Fruit fly (Drosophila melanogaster) whole organism, embryonic: ENCODE measurements around the gene CG7342.
A peak's percentile ranks its signal among the peaks of the same experiment; 100 is the strongest.

Source experiments
- Aef1 ChIP-seq: fragments of 200-800 bp; sonication (Bioruptor generic); IDR thresholded peaks from 3 replicates; pipeline ENCODE4 v1.3.6; 2022; ENCODE audit warnings: missing biosample characterization, missing genetic modification characterization
- Asciz ChIP-seq: fragments of 200-800 bp; sonication (Bioruptor generic); optimal IDR thresholded peaks from 2 replicates; lab custom pipeline; 2017; ENCODE audit warnings: missing biosample characterization, mild to moderate bottlenecking, missing genetic modification characterization, missing genetic modification reagents
- CG10565 ChIP-seq: fragments of 200-800 bp; sonication (Bioruptor generic); optimal IDR thresholded peaks from 3 replicates; lab custom pipeline; 2016; ENCODE audit warnings: missing biosample characterization, mild to moderate bottlenecking, missing genetic modification characterization
- CG11398 ChIP-seq: fragments of 200-800 bp; sonication (Bioruptor generic); optimal IDR thresholded peaks from 2 replicates; lab custom pipeline; 2016; ENCODE audit warnings: missing biosample characterization, missing genetic modification characterization
- CG11695 ChIP-seq: fragments of 200-800 bp; sonication (Bioruptor generic); IDR thresholded peaks from 3 replicates; pipeline ENCODE4 v1.3.6; 2022; ENCODE audit warnings: missing biosample characterization, missing genetic modification characterization
- CG13123 ChIP-seq: fragments of 200-800 bp; sonication (Bioruptor generic); optimal IDR thresholded peaks from 2 replicates; lab custom pipeline; 2016; ENCODE audit warnings: missing biosample characterization, missing genetic modification characterization
- CG14014 ChIP-seq: fragments of 200-800 bp; sonication (Bioruptor generic); IDR thresholded peaks from 2 replicates; pipeline ENCODE4 v1.3.6; 2022; ENCODE audit warnings: missing biosample characterization, missing genetic modification characterization
- CG14050 ChIP-seq: fragments of 200-800 bp; sonication (Bioruptor generic); IDR thresholded peaks from 3 replicates; pipeline ENCODE4 v1.3.6; 2022; ENCODE audit warnings: missing biosample characterization, missing genetic modification characterization
- CG16815 ChIP-seq: fragments of 200-800 bp; sonication (Bioruptor generic); optimal IDR thresholded peaks from 3 replicates; lab custom pipeline; 2017; ENCODE audit warnings: missing biosample characterization, mild to moderate bottlenecking, missing genetic modification characterization
- CG1832 ChIP-seq: fragments of 200-800 bp; sonication (Bioruptor generic); optimal IDR thresholded peaks from 2 replicates; lab custom pipeline; 2017; ENCODE audit warnings: missing biosample characterization, mild to moderate bottlenecking, missing genetic modification characterization, inconsistent platforms
- CG2120 ChIP-seq: fragments of 200-800 bp; sonication (Bioruptor generic); optimal IDR thresholded peaks from 3 replicates; lab custom pipeline; 2016; ENCODE audit warnings: missing biosample characterization, missing genetic modification characterization
- CG2202 ChIP-seq: fragments of 200-800 bp; sonication (Bioruptor generic); optimal IDR thresholded peaks from 2 replicates; lab custom pipeline; 2018; ENCODE audit warnings: missing biosample characterization, mild to moderate bottlenecking, missing genetic modification characterization
- CG2678 ChIP-seq: fragments of 200-800 bp; sonication (Bioruptor generic); optimal IDR thresholded peaks from 3 replicates; lab custom pipeline; 2019; ENCODE audit warnings: missing biosample characterization, mild to moderate bottlenecking, missing genetic modification characterization, moderate library complexity
- CG2875 ChIP-seq: fragments of 200-800 bp; sonication (Bioruptor generic); optimal IDR thresholded peaks from 2 replicates; lab custom pipeline; 2017; ENCODE audit warnings: missing biosample characterization, mild to moderate bottlenecking, missing genetic modification characterization, missing genetic modification reagents
- CG3163 ChIP-seq: fragments of 200-800 bp; sonication (Bioruptor generic); optimal IDR thresholded peaks from 3 replicates; lab custom pipeline; 2016; ENCODE audit warnings: missing biosample characterization, missing genetic modification characterization
- CG33213 ChIP-seq: fragments of 200-800 bp; sonication (Bioruptor generic); optimal IDR thresholded peaks from 3 replicates; lab custom pipeline; 2016; ENCODE audit warnings: missing biosample characterization, missing genetic modification characterization
- CG42726 ChIP-seq: fragments of 200-800 bp; sonication (Bioruptor generic); IDR thresholded peaks from 2 replicates; pipeline ENCODE4 v1.3.6; 2022; ENCODE audit warnings: missing biosample characterization, missing genetic modification characterization; ENCODE audit not compliant: partially characterized antibody
- CG4424 ChIP-seq: fragments of 200-800 bp; sonication (Bioruptor generic); optimal IDR thresholded peaks from 3 replicates; lab custom pipeline; 2016; ENCODE audit warnings: missing biosample characterization, missing genetic modification characterization
- CG6272 ChIP-seq: fragments of 200-800 bp; sonication (Bioruptor generic); IDR thresholded peaks from 2 replicates; pipeline ENCODE4 v1.3.6; 2022; ENCODE audit warnings: missing biosample characterization, missing genetic modification characterization
- CG8089 ChIP-seq: fragments of 200-800 bp; sonication (Bioruptor generic); optimal IDR thresholded peaks from 3 replicates; lab custom pipeline; 2016; ENCODE audit warnings: missing biosample characterization, missing genetic modification characterization
- CG8290 ChIP-seq, 3 experiments: fragments of 200-800 bp; sonication (Bioruptor generic); optimal IDR thresholded peaks; 2 replicates each; lab custom pipeline; 2016 to 2019; ENCODE audit warnings: missing biosample characterization in 3 of 3, missing genetic modification characterization in 3 of 3, mild to moderate bottlenecking in 2 of 3, moderate library complexity in 1 of 3
- CG8924 ChIP-seq: fragments of 200-800 bp; optimal IDR thresholded peaks from 3 replicates; lab custom pipeline; 2019; ENCODE audit warnings: missing biosample characterization, mild to moderate bottlenecking, missing genetic modification characterization, moderate library complexity
- CkIIα-i1 ChIP-seq: fragments of 200-800 bp; sonication (Bioruptor generic); IDR thresholded peaks from 2 replicates; pipeline ENCODE4 v1.3.6; 2022; ENCODE audit warnings: missing biosample characterization, missing genetic modification characterization
- Dek ChIP-seq: fragments of 200-800 bp; sonication (Bioruptor generic); optimal IDR thresholded peaks from 3 replicates; lab custom pipeline; 2019; ENCODE audit warnings: missing biosample characterization, mild to moderate bottlenecking, missing genetic modification characterization, moderate library complexity
- HLH3B ChIP-seq: fragments of 200-800 bp; sonication (Bioruptor generic); IDR thresholded peaks from 2 replicates; pipeline ENCODE4 v1.3.6; 2022; ENCODE audit warnings: missing biosample characterization, missing genetic modification characterization
- Hand ChIP-seq: fragments of 200-800 bp; sonication (Bioruptor generic); optimal IDR thresholded peaks from 2 replicates; lab custom pipeline; 2017; ENCODE audit warnings: mild to moderate bottlenecking, missing biosample characterization, missing genetic modification reagents, missing genetic modification characterization
- MBD-R2 ChIP-seq: fragments of 200-800 bp; sonication (Bioruptor generic); IDR thresholded peaks from 2 replicates; pipeline ENCODE4 v1.3.6; 2022; ENCODE audit warnings: missing biosample characterization, missing genetic modification characterization
- MESR4 ChIP-seq: fragments of 200-800 bp; sonication (Bioruptor generic); optimal IDR thresholded peaks from 2 replicates; lab custom pipeline; 2018; ENCODE audit warnings: missing biosample characterization, mild to moderate bottlenecking, missing genetic modification characterization, moderate library complexity
- Sin3A ChIP-seq: fragments of >200 bp; optimal IDR thresholded peaks from 2 replicates; lab custom pipeline; 2018
- Xrp1 ChIP-seq: fragments of 200-800 bp; sonication (Bioruptor generic); IDR thresholded peaks from 2 replicates; pipeline ENCODE4 v1.3.6; 2022; ENCODE audit warnings: missing biosample characterization, missing genetic modification characterization
- abd-A ChIP-seq: fragments of 200-800 bp; sonication (Bioruptor generic); optimal IDR thresholded peaks from 3 replicates; lab custom pipeline; 2019; ENCODE audit warnings: missing biosample characterization, mild to moderate bottlenecking, missing genetic modification characterization, moderate library complexity
- ash1 ChIP-seq: fragments of 200-800 bp; sonication (Bioruptor generic); optimal IDR thresholded peaks from 2 replicates; lab custom pipeline; 2018; ENCODE audit warnings: missing biosample characterization, mild to moderate bottlenecking, missing genetic modification characterization
- az2 ChIP-seq: fragments of 200-800 bp; sonication (Bioruptor generic); optimal IDR thresholded peaks from 3 replicates; lab custom pipeline; 2016; ENCODE audit warnings: missing biosample characterization, missing genetic modification characterization
- bbx ChIP-seq: fragments of 200-800 bp; sonication (Bioruptor generic); IDR thresholded peaks from 2 replicates; pipeline ENCODE4 v1.3.6; 2022; ENCODE audit warnings: missing biosample characterization, missing genetic modification characterization; ENCODE audit not compliant: partially characterized antibody
- bcd ChIP-seq: fragments of 200-800 bp; sonication (Bioruptor generic); optimal IDR thresholded peaks from 2 replicates; lab custom pipeline; 2017; ENCODE audit warnings: missing biosample characterization, mild to moderate bottlenecking, missing genetic modification characterization
- chn ChIP-seq: fragments of 200-800 bp; sonication (Bioruptor generic); optimal IDR thresholded peaks from 2 replicates; lab custom pipeline; 2016; ENCODE audit warnings: missing biosample characterization, missing genetic modification characterization
- dan ChIP-seq: fragments of 200-800 bp; sonication (Bioruptor generic); IDR thresholded peaks from 2 replicates; pipeline ENCODE4 v1.3.6; 2022; ENCODE audit warnings: missing biosample characterization, missing genetic modification characterization
- esg ChIP-seq: fragments of 200-800 bp; sonication (Bioruptor generic); conservative IDR thresholded peaks from 2 replicates; pipeline ENCODE4 v1.3.6; 2022; ENCODE audit warnings: missing biosample characterization, missing genetic modification characterization
- eve ChIP-seq, 2 experiments: fragments of >200 bp; optimal IDR thresholded peaks; 2 replicates each; lab custom pipeline; 2017; ENCODE audit warnings: missing biosample characterization in 2 of 2, missing genetic modification characterization in 2 of 2
- gcm2 ChIP-seq: fragments of 200-800 bp; sonication (Bioruptor generic); optimal IDR thresholded peaks from 2 replicates; lab custom pipeline; 2016; ENCODE audit warnings: missing biosample characterization, missing genetic modification characterization
- gro ChIP-seq: fragments of 200-800 bp; sonication (Bioruptor generic); optimal IDR thresholded peaks from 2 replicates; lab custom pipeline; 2016; ENCODE audit warnings: missing biosample characterization, missing genetic modification characterization
- gsb ChIP-seq: fragments of 200-800 bp; sonication (Bioruptor generic); IDR thresholded peaks from 2 replicates; pipeline ENCODE4 v1.3.6; 2022; ENCODE audit warnings: missing biosample characterization, missing genetic modification characterization
- hbn ChIP-seq: fragments of 200-800 bp; sonication (Bioruptor generic); IDR thresholded peaks from 2 replicates; pipeline ENCODE4 v1.3.6; 2022; ENCODE audit warnings: missing biosample characterization, missing genetic modification characterization; ENCODE audit not compliant: partially characterized antibody
- insv ChIP-seq, 2 experiments: fragments of 200-800 bp; sonication (Bioruptor generic); optimal IDR thresholded peaks; 3 replicates each; lab custom pipeline; 2016 to 2018; ENCODE audit warnings: missing biosample characterization in 2 of 2, missing genetic modification characterization in 2 of 2
- mam ChIP-seq: fragments of 200-800 bp; sonication (Bioruptor generic); optimal IDR thresholded peaks from 3 replicates; lab custom pipeline; 2016; ENCODE audit warnings: missing biosample characterization, missing genetic modification characterization
- row ChIP-seq: fragments of 200-800 bp; sonication (Bioruptor generic); IDR thresholded peaks from 3 replicates; pipeline ENCODE4 v1.3.6; 2022; ENCODE audit warnings: missing biosample characterization, missing genetic modification characterization
- sens ChIP-seq: fragments of 200-800 bp; sonication (Bioruptor generic); peaks from one replicate; lab custom pipeline; 2016; ENCODE audit warnings: missing biosample characterization, missing genetic modification characterization
- ttk ChIP-seq: fragments of 200-800 bp; sonication (Bioruptor generic); IDR thresholded peaks from 2 replicates; pipeline ENCODE4 v2.1.2; 2022; ENCODE audit warnings: missing biosample characterization, missing genetic modification characterization
- tup ChIP-seq: fragments of 200-800 bp; sonication (Bioruptor generic); optimal IDR thresholded peaks from 2 replicates; lab custom pipeline; 2016; ENCODE audit warnings: missing biosample characterization, mild to moderate bottlenecking, missing genetic modification characterization, moderate library complexity
- unc-4 ChIP-seq: fragments of 200-800 bp; sonication (Bioruptor generic); IDR thresholded peaks from 2 replicates; pipeline ENCODE4 v1.3.6; 2022; ENCODE audit warnings: missing biosample characterization, missing genetic modification characterization; ENCODE audit not compliant: partially characterized antibody
- usp ChIP-seq: fragments of >200 bp; optimal IDR thresholded peaks from 2 replicates; lab custom pipeline; 2017; ENCODE audit warnings: missing biosample characterization, missing genetic modification characterization

Gene CG7342

DNA sequence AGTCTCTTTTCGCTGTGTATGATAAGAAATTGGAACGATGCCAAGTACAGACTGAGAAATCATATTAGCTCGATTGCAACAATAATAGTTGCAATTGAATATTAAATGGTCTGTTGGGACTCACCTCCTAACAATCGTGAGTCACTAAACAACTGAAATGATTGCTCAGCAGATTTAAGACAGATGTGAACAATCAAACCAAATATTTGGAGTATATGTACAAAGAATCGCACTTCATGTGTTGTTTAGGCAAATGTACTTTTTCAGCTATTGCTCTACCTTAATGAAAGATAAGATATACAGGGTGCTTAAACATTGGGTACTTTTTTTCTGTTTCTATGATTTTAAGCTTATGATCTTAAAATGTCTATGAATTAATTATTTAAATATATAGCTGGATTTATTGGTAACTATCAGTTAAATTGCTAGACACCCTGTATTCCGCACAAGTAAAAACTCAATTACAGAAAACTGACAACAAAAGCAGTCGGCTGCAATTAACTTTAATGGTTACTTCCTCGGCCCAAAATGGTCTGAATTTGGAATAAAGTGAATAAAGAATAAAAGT lies 38.4 kb downstream of the CG7342 start (continued):
- TF ChIP-seq unc-4, result no peak
- TF ChIP-seq Hand (GFP tag; lab: Kevin White, UChicago), result peak; percentile 83
- TF ChIP-seq hbn (GFP tag; lab: Robert Waterston, UW), result no peak
- TF ChIP-seq CG2678 (tag; lab: Kevin White, UChicago), result peak; percentile 95
- peak; percentile 9 for TF ChIP-seq CG10565 (GFP tag; lab: Kevin White, UChicago)
- no peak for TF ChIP-seq chn (GFP tag; lab: Kevin White, UChicago)
- TF ChIP-seq dan (GFP tag; lab: Robert Waterston, UW), result no peak
- TF ChIP-seq ttk (GFP tag; lab: Robert Waterston, UW), result peak; percentile 84
- no peak for TF ChIP-seq CG1832
- no peak for TF ChIP-seq ash1 (GFP tag; lab: Kevin White, UChicago)
- peak; percentile 1 for TF ChIP-seq CG33213
- peak; percentile 66 for TF ChIP-seq gro (GFP tag; lab: Kevin White, UChicago)
- peak; percentile 96 for TF ChIP-seq sens (GFP tag; lab: Kevin White, UChicago)
- peak; percentile 76 for TF ChIP-seq bcd (GFP tag; lab: Kevin White, UChicago)
- peak; percentile 69 for TF ChIP-seq CG2202
- no peak for TF ChIP-seq bbx (GFP tag; lab: Robert Waterston, UW)
- TF ChIP-seq gsb (GFP tag; lab: Robert Waterston, UW), result peak; percentile 82
- TF ChIP-seq az2 (GFP tag; lab: Kevin White, UChicago), result peak; percentile 76
- peak; percentile 56 for TF ChIP-seq CG16815 (GFP tag; lab: Kevin White, UChicago)
- TF ChIP-seq MBD-R2, result peak; percentile 58; the same call in 1 of the 2 replicates
- TF ChIP-seq CG8924 (tag; lab: Kevin White, UChicago), result peak; percentile 92
- TF ChIP-seq row, result peak; percentile 86
- peak; percentile 94 for TF ChIP-seq CG14014 (GFP tag; lab: Robert Waterston, UW)
- TF ChIP-seq Sin3A (lab: Kevin White, UChicago), result no peak
- peak; percentile 90 for TF ChIP-seq HLH3B
- no peak for TF ChIP-seq gcm2 (GFP tag; lab: Kevin White, UChicago)
- peak; percentile 86 for TF ChIP-seq CG4424 (GFP tag; lab: Kevin White, UChicago)
- peak in 1 of 2 experiments; percentile 2 for TF ChIP-seq insv (GFP tag; optimal IDR thresholded peaks at IDR 0.05; lab: Kevin White, UChicago)
- peak; percentile 91 for TF ChIP-seq Xrp1 (GFP tag; lab: Robert Waterston, UW)
- TF ChIP-seq CG8290 (GFP tag; optimal IDR thresholded peaks at IDR 0.05; lab: Kevin White, UChicago), result no peak
- peak; percentile 24 to 51 for TF ChIP-seq CG8290 (tag; optimal IDR thresholded peaks at IDR 0.05; lab: Kevin White, UChicago)
- peak; percentile 78 for TF ChIP-seq CG2120 (GFP tag; lab: Kevin White, UChicago)
- no peak for TF ChIP-seq abd-A (tag; lab: Kevin White, UChicago)
- peak; percentile 77 for TF ChIP-seq Dek
- peak; percentile 29 for TF ChIP-seq tup (GFP tag; lab: Kevin White, UChicago)
- no peak for TF ChIP-seq eve (GFP tag; optimal IDR thresholded peaks at IDR 0.05; lab: Kevin White, UChicago)
- no peak for TF ChIP-seq CG42726 (GFP tag; lab: Robert Waterston, UW)
- peak; percentile 58; the same call in 1 of the 2 replicates for TF ChIP-seq CkIIα-i1
- TF ChIP-seq esg (GFP tag; lab: Robert Waterston, UW), result peak; percentile 80
- no peak for TF ChIP-seq CG8089 (GFP tag; lab: Kevin White, UChicago)
- TF ChIP-seq Asciz (GFP tag; lab: Kevin White, UChicago), result peak; percentile 90
- TF ChIP-seq mam (GFP tag; lab: Kevin White, UChicago), result peak; percentile 39
- TF ChIP-seq CG14050, result peak; percentile 87
- TF ChIP-seq MESR4 (GFP tag; lab: Kevin White, UChicago), result no peak
- TF ChIP-seq CG6272 (GFP tag; lab: Robert Waterston, UW), result no peak
- peak; percentile 92 for TF ChIP-seq CG11695 (GFP tag; lab: Robert Waterston, UW)
- TF ChIP-seq CG2875 (GFP tag; lab: Kevin White, UChicago), result peak; percentile 76
- TF ChIP-seq CG3163, result no peak
- TF ChIP-seq Aef1, result peak; percentile 78
- peak; percentile 49 for TF ChIP-seq CG13123 (GFP tag; lab: Kevin White, UChicago)
- peak; percentile 40 for TF ChIP-seq CG11398 (GFP tag; lab: Kevin White, UChicago)
- no peak for TF ChIP-seq usp (GFP tag; lab: Kevin White, UChicago)
